Fruit fly (Drosophila melanogaster): ENCODE data around the gene CG13032.

DNA sequence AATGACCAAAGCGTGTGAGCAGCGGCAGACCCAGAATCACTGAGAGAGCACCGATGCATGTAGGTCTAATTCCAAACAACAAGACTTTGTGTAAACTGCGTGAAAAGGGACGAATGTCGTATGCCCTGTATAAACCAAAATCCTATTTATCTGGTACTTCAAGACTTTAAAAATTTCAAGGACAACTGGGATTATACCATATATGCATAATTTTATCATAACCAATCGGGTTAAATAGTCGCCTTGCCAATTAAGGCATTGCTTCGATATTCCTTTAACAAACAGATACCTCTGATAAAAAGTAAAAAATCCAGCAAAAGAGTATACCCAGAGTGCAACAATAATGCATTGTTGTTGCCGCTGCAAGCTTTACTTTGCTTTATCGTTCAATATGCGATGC, 9.2 kb downstream of the CG13032 start:
- TF ChIP-seq CG4496 (GFP tag; IDR thresholded peaks at IDR 0.05) = no peak
- TF ChIP-seq fd96Ca (GFP tag; IDR thresholded peaks at IDR 0.05) = no peak; the same call in 2 of the 3 replicates
